Worm (Caenorhabditis elegans): Measurements from ENCODE around the gene C39E9.8.

- TF ChIP-seq him-1 (tag; optimal IDR thresholded peaks at IDR 0.05) (no peak), W03F9.2 (tag; optimal IDR thresholded peaks at IDR 0.05) (no peak)
Measured at ce11 chrIV:13127720-13128119, 48.5 kb downstream of the C39E9.8 start.

All from whole organism, L4/young adult.